Worm (Caenorhabditis elegans) whole organism, young adult: ENCODE measurements around the gene C50F4.9.

Experiments used
- B0035.1 ChIP-seq: sonication (generic microtip); optimal IDR thresholded peaks from 2 replicates; lab custom pipeline; 2016; ENCODE audit warnings: missing genetic modification characterization, mild to moderate bottlenecking, missing compliant biosample characterization, missing genotype, missing genetic modification reagents
- F22D6.2 ChIP-seq: sonication (generic microtip); optimal IDR thresholded peaks from 2 replicates; lab custom pipeline; 2016; ENCODE audit warnings: mild to moderate bottlenecking, missing genetic modification characterization, missing compliant biosample characterization
- F23B12.7 ChIP-seq: sonication (generic microtip); optimal IDR thresholded peaks from 2 replicates; lab custom pipeline; 2017; ENCODE audit warnings: missing genetic modification characterization, mild to moderate bottlenecking, missing compliant biosample characterization, antibody characterized with exemption, moderate library complexity; ENCODE audit not compliant: insufficient read depth
- F33H1.4 ChIP-seq: fragments of 200-800 bp; sonication (Bioruptor generic); IDR thresholded peaks from 2 replicates; pipeline ENCODE4 v1.3.6; 2022; ENCODE audit warnings: missing genetic modification reagents, missing genetic modification characterization, missing compliant biosample characterization
- F37B4.10 ChIP-seq: fragments of 200-800 bp; sonication (Bioruptor generic); IDR thresholded peaks from 2 replicates; pipeline ENCODE4 v1.3.6; 2022; ENCODE audit warnings: missing genetic modification characterization, missing compliant biosample characterization
- F52B5.7 ChIP-seq: sonication (generic microtip); optimal IDR thresholded peaks from 2 replicates; lab custom pipeline; 2016; ENCODE audit warnings: mild to moderate bottlenecking, missing genetic modification characterization, missing compliant biosample characterization
- K12H6.12 ChIP-seq: fragments of 200-800 bp; sonication (Bioruptor generic); optimal IDR thresholded peaks from 2 replicates; lab custom pipeline; 2018; ENCODE audit warnings: mild to moderate bottlenecking, missing genetic modification characterization, missing compliant biosample characterization
- Y53F4B.3 ChIP-seq: fragments of 200-800 bp; sonication (Bioruptor generic); IDR thresholded peaks from 2 replicates; pipeline ENCODE4 v1.3.6; 2022; ENCODE audit warnings: missing genetic modification reagents, missing genetic modification characterization, missing compliant biosample characterization
- Y79H2A.3 ChIP-seq: fragments of 200-800 bp; sonication (Bioruptor generic); conservative IDR thresholded peaks from 2 replicates; pipeline ENCODE4 v1.3.6; 2022; ENCODE audit warnings: missing genetic modification reagents, missing genetic modification characterization, missing compliant biosample characterization
- ama-1 ChIP-seq, 3 experiments: fragments of 150-350 bp in 1 of 3; sonication (generic microtip) in 2 of 3; optimal IDR thresholded peaks; 2 replicates each; lab custom pipeline; 2014 to 2018; ENCODE audit warnings: missing biosample characterization in 2 of 3, missing genetic modification characterization in 2 of 3, missing genetic modification reagents in 2 of 3
- aptf-3 ChIP-seq: fragments of 200-800 bp; sonication (Bioruptor generic); IDR thresholded peaks from 2 replicates; pipeline ENCODE4 v1.3.6; 2022; ENCODE audit warnings: missing genetic modification characterization, missing compliant biosample characterization
- athp-1 ChIP-seq: sonication (generic microtip); optimal IDR thresholded peaks from 2 replicates; lab custom pipeline; 2017; ENCODE audit warnings: mild to moderate bottlenecking, missing genetic modification characterization, missing compliant biosample characterization
- attf-6 ChIP-seq: fragments of 200-800 bp; sonication (Bioruptor generic); IDR thresholded peaks from 2 replicates; pipeline ENCODE4 v1.3.6; 2022; ENCODE audit warnings: missing genetic modification reagents, missing genetic modification characterization, missing compliant biosample characterization
- bed-1 ChIP-seq: fragments of 200-800 bp; sonication (Bioruptor generic); IDR thresholded peaks from 2 replicates; pipeline ENCODE4 v1.3.6; 2022; ENCODE audit warnings: missing genetic modification reagents, missing genetic modification characterization, missing compliant biosample characterization
- ccch-3 ChIP-seq: fragments of 200-800 bp; sonication (Bioruptor generic); optimal IDR thresholded peaks from 2 replicates; lab custom pipeline; 2018; ENCODE audit warnings: mild to moderate bottlenecking, missing genetic modification characterization, missing compliant biosample characterization
- cebp-2 ChIP-seq: fragments of 200-800 bp; sonication (Bioruptor generic); IDR thresholded peaks from 2 replicates; pipeline ENCODE4 v1.3.6; 2022; ENCODE audit warnings: missing genetic modification characterization, missing compliant biosample characterization
- ceh-40 ChIP-seq: fragments of 200-800 bp; sonication (Bioruptor generic); IDR thresholded peaks from 2 replicates; pipeline ENCODE4 v1.3.6; 2022; ENCODE audit warnings: missing genetic modification characterization, missing compliant biosample characterization
- ceh-79 ChIP-seq: sonication (generic microtip); optimal IDR thresholded peaks from 2 replicates; lab custom pipeline; 2017; ENCODE audit warnings: mild to moderate bottlenecking, missing genetic modification characterization, missing compliant biosample characterization
- dpff-1 ChIP-seq: sonication (generic microtip); optimal IDR thresholded peaks from 2 replicates; lab custom pipeline; 2017; ENCODE audit warnings: mild to moderate bottlenecking, missing genetic modification characterization, missing compliant biosample characterization
- ets-4 ChIP-seq: fragments of 200-800 bp; sonication (Bioruptor generic); optimal IDR thresholded peaks from 2 replicates; lab custom pipeline; 2018; ENCODE audit warnings: mild to moderate bottlenecking, missing genetic modification characterization, missing compliant biosample characterization
- hlh-12 ChIP-seq: sonication (generic microtip); optimal IDR thresholded peaks from 2 replicates; lab custom pipeline; 2016; ENCODE audit warnings: missing genetic modification characterization, missing compliant biosample characterization
- lag-1 ChIP-seq: fragments of 200-800 bp; sonication (Bioruptor generic); IDR thresholded peaks from 2 replicates; pipeline ENCODE4 v1.3.6; 2022; ENCODE audit warnings: missing genetic modification reagents, missing genetic modification characterization, missing compliant biosample characterization
- lin-40 ChIP-seq: sonication (generic microtip); optimal IDR thresholded peaks from 2 replicates; lab custom pipeline; 2016; ENCODE audit warnings: missing genetic modification characterization, mild to moderate bottlenecking, missing compliant biosample characterization, missing genotype, missing genetic modification reagents
- madf-8 ChIP-seq: fragments of 200-800 bp; sonication (Bioruptor generic); conservative IDR thresholded peaks from 2 replicates; pipeline ENCODE4 v1.3.6; 2022; ENCODE audit warnings: missing genetic modification reagents, missing genetic modification characterization, missing compliant biosample characterization
- mcd-1 ChIP-seq: fragments of 200-800 bp; sonication (Bioruptor generic); IDR thresholded peaks from 2 replicates; pipeline ENCODE4 v1.3.6; 2022; ENCODE audit warnings: missing genetic modification reagents, missing genetic modification characterization, missing compliant biosample characterization
- mel-28 ChIP-seq: sonication (generic microtip); optimal IDR thresholded peaks from 2 replicates; lab custom pipeline; 2016; ENCODE audit warnings: borderline replicate concordance, mild to moderate bottlenecking, missing genetic modification characterization, missing compliant biosample characterization
- mxl-1 ChIP-seq: sonication (generic microtip); optimal IDR thresholded peaks from 2 replicates; lab custom pipeline; 2016; ENCODE audit warnings: missing genetic modification characterization, missing compliant biosample characterization
- nfya-2 ChIP-seq: fragments of 200-800 bp; sonication (Bioruptor generic); IDR thresholded peaks from 2 replicates; pipeline ENCODE4 v1.3.6; 2022; ENCODE audit warnings: missing genetic modification reagents, missing genetic modification characterization, missing compliant biosample characterization
- nhr-27 ChIP-seq: fragments of 200-800 bp; sonication (Bioruptor generic); optimal IDR thresholded peaks from 2 replicates; lab custom pipeline; 2018; ENCODE audit warnings: mild to moderate bottlenecking, missing genetic modification characterization, moderate library complexity, missing compliant biosample characterization
- pha-4 ChIP-seq: fragments of 150-350 bp; sonication (generic microtip); optimal IDR thresholded peaks from 2 replicates; lab custom pipeline; 2014; ENCODE audit warnings: missing biosample characterization, missing genetic modification reagents, missing genetic modification characterization
- rec-8 ChIP-seq, 2 experiments: sonication (generic microtip); optimal IDR thresholded peaks; 2 replicates each; lab custom pipeline; 2016; ENCODE audit warnings: mild to moderate bottlenecking in 2 of 2, missing genetic modification characterization in 2 of 2, missing genetic modification reagents in 2 of 2, missing genotype in 2 of 2, missing biosample characterization in 1 of 2, missing compliant biosample characterization in 1 of 2, moderate library complexity in 1 of 2
- somi-1 ChIP-seq: fragments of 200-800 bp; sonication (Bioruptor generic); optimal IDR thresholded peaks from 2 replicates; lab custom pipeline; 2018; ENCODE audit warnings: mild to moderate bottlenecking, missing genetic modification characterization, missing compliant biosample characterization
- unc-130 ChIP-seq: sonication (generic microtip); optimal IDR thresholded peaks from 2 replicates; lab custom pipeline; 2016; ENCODE audit warnings: missing genetic modification reagents, missing genetic modification characterization, missing compliant biosample characterization
- unc-62 ChIP-seq: fragments of 150-350 bp; optimal IDR thresholded peaks from 2 replicates; lab custom pipeline; 2014; ENCODE audit warnings: missing biosample characterization, missing genetic modification reagents, missing genetic modification characterization
- zfh-2 ChIP-seq: fragments of 200-800 bp; sonication (Bioruptor generic); conservative IDR thresholded peaks from 2 replicates; pipeline ENCODE4 v1.3.6; 2022; ENCODE audit warnings: missing genetic modification reagents, missing genetic modification characterization, missing compliant biosample characterization
- ztf-18 ChIP-seq: sonication (generic microtip); optimal IDR thresholded peaks from 2 replicates; lab custom pipeline; 2016; ENCODE audit warnings: missing genotype, mild to moderate bottlenecking, missing genetic modification characterization, missing compliant biosample characterization
- ztf-28 ChIP-seq: fragments of 200-800 bp; sonication (Bioruptor generic); IDR thresholded peaks from 2 replicates; pipeline ENCODE4 v1.3.6; 2022; ENCODE audit warnings: missing genetic modification reagents, missing genetic modification characterization, missing compliant biosample characterization

C50F4.9 gene

DNA sequence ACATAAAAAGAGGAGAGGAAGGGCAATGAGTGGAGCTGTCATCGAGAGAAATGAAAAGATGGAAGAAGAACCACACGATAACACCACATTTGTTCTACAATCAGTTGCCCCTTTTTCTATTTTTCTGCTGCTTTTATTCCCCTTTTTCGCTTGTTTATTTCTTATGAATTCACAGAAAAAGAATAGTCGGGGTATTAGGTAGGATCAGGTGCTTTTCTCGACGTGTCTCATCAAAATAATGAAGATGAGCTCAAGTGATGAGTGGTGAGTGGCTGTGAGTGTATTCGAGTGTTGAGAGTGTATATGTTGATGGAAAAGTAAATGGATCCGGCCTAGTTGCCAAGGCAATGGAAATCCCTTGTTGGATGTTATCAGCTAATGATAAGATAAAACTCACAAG lies 38.5 kb downstream of the C50F4.9 start:
- TF ChIP-seq somi-1 (GFP tag; lab: Kevin White, UChicago) (no peak), cebp-2 (GFP tag; lab: Robert Waterston, UW) (no peak), lag-1 (no peak), ceh-79 (tag; lab: Kevin White, UChicago) (no peak), F52B5.7 (tag; lab: Kevin White, UChicago) (no peak), mcd-1 (GFP tag; lab: Robert Waterston, UW) (no peak), aptf-3 (GFP tag; lab: Robert Waterston, UW) (no peak), pha-4 (tag; lab: Kevin White, UChicago) (no peak), Y79H2A.3 (GFP tag; lab: Robert Waterston, UW) (no peak), lin-40 (tag; lab: Kevin White, UChicago) (no peak), F22D6.2 (tag; lab: Kevin White, UChicago) (no peak), attf-6 (GFP tag; lab: Robert Waterston, UW) (no peak), ets-4 (GFP tag; lab: Kevin White, UChicago) (no peak), nhr-27 (tag; lab: Kevin White, UChicago) (no peak), mel-28 (no peak), mxl-1 (tag; lab: Kevin White, UChicago) (no peak), dpff-1 (tag; lab: Kevin White, UChicago) (no peak), ztf-18 (tag; lab: Kevin White, UChicago) (no peak), rec-8 (tag; optimal IDR thresholded peaks at IDR 0.05; lab: Kevin White, UChicago) (no peak)

DNA sequence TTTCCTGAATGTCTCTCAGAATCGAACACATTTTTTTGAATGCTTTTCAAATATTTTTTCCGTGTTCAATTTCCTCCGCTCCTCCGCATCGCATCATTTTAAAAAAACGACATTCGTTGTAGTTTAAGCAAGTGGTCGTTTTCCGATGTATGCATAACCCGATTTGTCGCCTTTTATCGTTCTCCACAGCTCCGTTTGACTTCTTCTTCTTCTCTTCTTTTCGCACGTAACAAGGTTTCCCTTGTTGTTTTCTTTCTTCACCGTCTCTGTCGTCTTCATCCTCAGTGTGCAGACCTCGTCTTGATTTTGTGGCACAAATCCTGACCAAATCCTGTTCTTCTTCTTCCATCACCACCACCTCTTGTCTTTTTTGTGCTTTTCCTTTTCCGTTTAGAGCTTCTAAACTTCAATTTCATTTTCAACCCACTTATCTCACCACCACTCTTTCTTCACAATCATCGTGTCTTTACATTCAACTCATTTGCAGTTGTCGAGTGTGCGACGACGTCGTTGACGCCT lies 40.2 kb downstream of the C50F4.9 start, which contains the start of gene K06A4.2:
Gene K06A4.2 (plus strand): TSS at position 469 of the 519 bp plus-strand sequence.
- TF ChIP-seq ztf-18 (tag; lab: Kevin White, UChicago) (no peak), bed-1 (GFP tag; lab: Robert Waterston, UW) (no peak), lin-40 (tag; lab: Kevin White, UChicago) (no peak), madf-8 (GFP tag; lab: Robert Waterston, UW) (no peak), lag-1 (no peak), attf-6 (GFP tag; lab: Robert Waterston, UW) (no peak), F23B12.7 (no peak), unc-130 (GFP tag; lab: Kevin White, UChicago) (no peak), ccch-3 (GFP tag; lab: Kevin White, UChicago) (no peak), ceh-40 (no peak), hlh-12 (tag; lab: Kevin White, UChicago) (no peak), F37B4.10 (GFP tag; lab: Robert Waterston, UW) (no peak), athp-1 (tag; lab: Kevin White, UChicago) (no peak), K12H6.12 (tag; lab: Kevin White, UChicago) (no peak), ztf-28 (GFP tag; lab: Robert Waterston, UW) (no peak), mel-28 (no peak), F22D6.2 (tag; lab: Kevin White, UChicago) (no peak), ama-1 (optimal IDR thresholded peaks at IDR 0.05; lab: Kevin White, UChicago) (no peak), ama-1 (GFP tag; optimal IDR thresholded peaks at IDR 0.05; lab: Kevin White, UChicago) (no peak)

DNA sequence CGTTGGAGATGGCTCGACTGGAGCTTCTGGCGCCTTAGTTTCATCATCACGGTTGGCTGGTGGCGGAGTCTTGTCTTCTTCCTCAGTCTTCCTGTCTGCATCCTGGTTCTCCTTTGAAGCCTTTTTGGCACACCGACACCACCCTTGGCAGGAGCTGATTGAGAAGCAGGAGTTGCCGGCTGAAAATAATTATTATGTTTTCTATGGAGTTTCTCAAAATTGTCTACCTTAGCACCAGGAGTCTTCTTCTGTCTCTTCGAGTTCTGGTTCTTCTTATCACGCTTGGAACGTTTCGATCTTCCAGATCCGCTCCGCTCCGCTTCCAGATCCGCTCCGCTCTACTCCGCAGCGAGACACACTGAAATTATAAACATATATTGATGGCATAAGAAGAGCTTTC lies 43.4 kb downstream of the C50F4.9 start, which contains the start of gene K06A4.6:
Gene K06A4.6 (minus strand): TSS at position 101 of the 400 bp plus-strand sequence.
- TF ChIP-seq nfya-2 (GFP tag; lab: Robert Waterston, UW) (no peak), attf-6 (GFP tag; lab: Robert Waterston, UW) (no peak), F33H1.4 (GFP tag; lab: Robert Waterston, UW) (no peak), Y53F4B.3 (no peak), B0035.1 (no peak), unc-62 (GFP tag; lab: Kevin White, UChicago) (no peak), mel-28 (no peak), zfh-2 (GFP tag; lab: Robert Waterston, UW) (peak; percentile 60)
